Worm (Caenorhabditis elegans): ENCODE data around the gene C45H4.14.

DNA sequence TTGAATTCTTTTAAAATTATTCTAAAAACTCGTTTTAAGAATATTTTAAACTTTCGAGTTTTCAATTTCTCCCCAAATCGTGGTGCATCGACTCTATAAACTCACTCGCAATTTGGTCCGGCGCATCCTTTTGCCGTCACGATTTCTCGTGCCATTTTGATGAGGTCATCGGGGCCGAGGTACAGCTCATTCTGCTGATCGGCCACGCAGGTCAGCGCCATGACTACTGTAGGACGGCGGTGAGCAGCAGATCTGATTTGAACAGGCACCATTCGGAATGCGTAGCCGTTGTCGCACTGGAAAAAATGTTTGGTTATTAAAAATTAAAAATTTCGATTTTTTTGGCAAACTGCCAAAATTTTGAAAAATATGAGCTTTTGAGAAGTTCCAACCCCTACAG lies 26.6 kb downstream of the C45H4.14 start:
- TF ChIP-seq nhr-23 (tag; optimal IDR thresholded peaks at IDR 0.05) (no peak), ama-1 (optimal IDR thresholded peaks at IDR 0.05) (no peak), mdl-1 (tag; optimal IDR thresholded peaks at IDR 0.05) (no peak), tbx-2 (tag; optimal IDR thresholded peaks at IDR 0.05) (no peak), fos-1 (tag; optimal IDR thresholded peaks at IDR 0.05) (no peak), nhr-76 (tag; optimal IDR thresholded peaks at IDR 0.05) (no peak), elt-1 (tag; optimal IDR thresholded peaks at IDR 0.05) (no peak), elt-2 (tag; optimal IDR thresholded peaks at IDR 0.05) (no peak), ceh-16 (tag; optimal IDR thresholded peaks at IDR 0.05) (no peak)

Data from whole organism, L3 larva.